Worm (Caenorhabditis elegans): ENCODE data around the gene toca-1.

The toca-1 gene

ce11 chrX:1471232-1471631 is 50.1 kb downstream of the toca-1 start:
- TF ChIP-seq ama-1 (optimal IDR thresholded peaks at IDR 0.05) (no peak), scrt-1 (GFP tag; IDR thresholded peaks at IDR 0.05) (no peak), flt-1 (GFP tag; IDR thresholded peaks at IDR 0.05) (no peak), ets-7 (tag; optimal IDR thresholded peaks at IDR 0.05) (no peak), F13C5.2 (tag; optimal IDR thresholded peaks at IDR 0.05) (no peak), sea-1 (GFP tag; conservative IDR thresholded peaks at IDR 0.05) (no peak), tbx-37 (GFP tag; conservative IDR thresholded peaks at IDR 0.05) (no peak)

- TF ChIP-seq ama-1 (optimal IDR thresholded peaks at IDR 0.05) = no peak
- TF ChIP-seq sea-1 (GFP tag; conservative IDR thresholded peaks at IDR 0.05) = no peak
These were observed 53.2 kb downstream of the toca-1 start for ce11 chrX:1468057-1468456.

ce11 chrX:1464699-1465098 is 56.6 kb downstream of the toca-1 start, which contains the start of gene D1005.6:
TSS of gene D1005.6 (minus strand) at chrX:1464799.
- TF ChIP-seq tbx-37 (GFP tag; conservative IDR thresholded peaks at IDR 0.05) (no peak), pes-1 (GFP tag; IDR thresholded peaks at IDR 0.05) (no peak), ceh-13 (GFP tag; optimal IDR thresholded peaks at IDR 0.05) (no peak), ets-7 (tag; optimal IDR thresholded peaks at IDR 0.05) (no peak), F13C5.2 (tag; optimal IDR thresholded peaks at IDR 0.05) (no peak)

Data from whole organism, early embryonic.